Fruit fly (Drosophila melanogaster) whole organism, embryonic: Measurements from ENCODE around the gene CG11726.

Source experiments
- CG1024 ChIP-seq: fragments of 200-800 bp; sonication (Bioruptor generic); IDR thresholded peaks from 2 replicates; pipeline ENCODE4 v1.3.6; 2022; ENCODE audit warnings: missing biosample characterization, missing genetic modification characterization
- CG11456 ChIP-seq: fragments of 200-800 bp; sonication (Bioruptor generic); IDR thresholded peaks from 3 replicates; pipeline ENCODE4 v1.3.6; 2022; ENCODE audit warnings: missing biosample characterization, missing genetic modification characterization
- CG11504 ChIP-seq: fragments of 200-800 bp; sonication (Bioruptor generic); optimal IDR thresholded peaks from 3 replicates; lab custom pipeline; 2019; ENCODE audit warnings: missing biosample characterization, mild to moderate bottlenecking, missing genetic modification characterization, moderate library complexity
- CG13624 ChIP-seq: fragments of 200-800 bp; sonication (Bioruptor generic); optimal IDR thresholded peaks from 2 replicates; lab custom pipeline; 2016; ENCODE audit warnings: missing biosample characterization, missing genetic modification characterization
- CG15601 ChIP-seq: fragments of 200-800 bp; sonication (Bioruptor generic); optimal IDR thresholded peaks from 3 replicates; lab custom pipeline; 2019; ENCODE audit warnings: missing biosample characterization, mild to moderate bottlenecking, missing genetic modification characterization, moderate library complexity
- CG16813 ChIP-seq: fragments of 200-800 bp; sonication (Bioruptor generic); IDR thresholded peaks from 3 replicates; pipeline ENCODE4 v1.3.6; 2022; ENCODE audit warnings: missing biosample characterization, missing genetic modification characterization; ENCODE audit not compliant: partially characterized antibody
- CG16863 ChIP-seq: fragments of 200-800 bp; sonication (Bioruptor generic); optimal IDR thresholded peaks from 3 replicates; lab custom pipeline; 2016; ENCODE audit warnings: missing biosample characterization, missing genetic modification characterization
- CG2202 ChIP-seq: fragments of 200-800 bp; sonication (Bioruptor generic); optimal IDR thresholded peaks from 2 replicates; lab custom pipeline; 2018; ENCODE audit warnings: missing biosample characterization, mild to moderate bottlenecking, missing genetic modification characterization
- CG31224 ChIP-seq: fragments of 200-800 bp; sonication (Bioruptor generic); IDR thresholded peaks from 2 replicates; pipeline ENCODE4 v1.3.6; 2022; ENCODE audit warnings: missing biosample characterization, missing genetic modification characterization
- CG32767 ChIP-seq: fragments of 200-800 bp; sonication (Bioruptor generic); IDR thresholded peaks from 2 replicates; pipeline ENCODE4 v1.3.6; 2022; ENCODE audit warnings: missing biosample characterization, missing genetic modification characterization
- CG3281 ChIP-seq: fragments of 200-800 bp; sonication (Bioruptor generic); optimal IDR thresholded peaks from 3 replicates; lab custom pipeline; 2017; ENCODE audit warnings: missing biosample characterization, mild to moderate bottlenecking, missing genetic modification characterization
- CG4424 ChIP-seq: fragments of 200-800 bp; sonication (Bioruptor generic); optimal IDR thresholded peaks from 3 replicates; lab custom pipeline; 2016; ENCODE audit warnings: missing biosample characterization, missing genetic modification characterization
- CG6272 ChIP-seq: fragments of 200-800 bp; sonication (Bioruptor generic); IDR thresholded peaks from 2 replicates; pipeline ENCODE4 v1.3.6; 2022; ENCODE audit warnings: missing biosample characterization, missing genetic modification characterization
- CG6854 ChIP-seq: fragments of 200-800 bp; sonication (Bioruptor generic); optimal IDR thresholded peaks from 3 replicates; lab custom pipeline; 2017; ENCODE audit warnings: missing biosample characterization, mild to moderate bottlenecking, missing genetic modification characterization
- CG7745 ChIP-seq: fragments of 200-800 bp; sonication (Bioruptor generic); optimal IDR thresholded peaks from 2 replicates; lab custom pipeline; 2018; ENCODE audit warnings: missing biosample characterization, mild to moderate bottlenecking, missing genetic modification characterization, moderate library complexity
- CG7987 ChIP-seq: fragments of 200-800 bp; sonication (Bioruptor generic); optimal IDR thresholded peaks from 2 replicates; lab custom pipeline; 2018; ENCODE audit warnings: missing biosample characterization, mild to moderate bottlenecking, missing genetic modification characterization, moderate library complexity
- Dip3 ChIP-seq: fragments of 200-800 bp; sonication (Bioruptor generic); optimal IDR thresholded peaks from 3 replicates; lab custom pipeline; 2016; ENCODE audit warnings: missing biosample characterization, missing genetic modification characterization
- HLHmδ ChIP-seq: fragments of 200-800 bp; sonication (Bioruptor generic); optimal IDR thresholded peaks from 2 replicates; lab custom pipeline; 2018; ENCODE audit warnings: missing biosample characterization, mild to moderate bottlenecking, missing genetic modification characterization, moderate library complexity
- Hand ChIP-seq: fragments of 200-800 bp; sonication (Bioruptor generic); optimal IDR thresholded peaks from 2 replicates; lab custom pipeline; 2017; ENCODE audit warnings: mild to moderate bottlenecking, missing biosample characterization, missing genetic modification reagents, missing genetic modification characterization
- Hr78 ChIP-seq, 2 experiments: fragments of 200-800 bp in 1 of 2; fragments of >200 bp in 1 of 2; sonication (Bioruptor generic) in 1 of 2; optimal IDR thresholded peaks; 2 replicates each; lab custom pipeline; 2017 to 2019; ENCODE audit warnings: missing biosample characterization in 2 of 2, missing genetic modification characterization in 2 of 2, mild to moderate bottlenecking in 1 of 2, moderate library complexity in 1 of 2
- Lpt ChIP-seq: fragments of >200 bp; optimal IDR thresholded peaks from 2 replicates; lab custom pipeline; 2018; ENCODE audit warnings: missing biosample characterization, missing genetic modification characterization
- Rx ChIP-seq: fragments of 200-800 bp; sonication (Bioruptor generic); IDR thresholded peaks from 2 replicates; pipeline ENCODE4 v1.3.6; 2022; ENCODE audit warnings: missing biosample characterization, missing genetic modification characterization
- Six4 ChIP-seq: fragments of 200-800 bp; sonication (Bioruptor generic); optimal IDR thresholded peaks from 2 replicates; lab custom pipeline; 2016; ENCODE audit warnings: missing biosample characterization, missing genetic modification characterization
- Ssrp ChIP-seq: fragments of 200-800 bp; sonication (Bioruptor generic); optimal IDR thresholded peaks from 2 replicates; lab custom pipeline; 2018; ENCODE audit warnings: missing biosample characterization, mild to moderate bottlenecking, missing genetic modification characterization, moderate library complexity
- Stat92E ChIP-seq, 3 experiments: fragments of >200 bp in 2 of 3; fragments of 200-800 bp in 1 of 3; sonication (Bioruptor generic) in 1 of 3; optimal IDR thresholded peaks; 2 replicates each; lab custom pipeline; 2017 to 2019; ENCODE audit warnings: missing biosample characterization in 3 of 3, missing genetic modification characterization in 3 of 3, mild to moderate bottlenecking in 1 of 3, moderate library complexity in 1 of 3
- Trl ChIP-seq, 3 experiments: fragments of >200 bp in 2 of 3; fragments of 200-800 bp in 1 of 3; sonication (Bioruptor generic) in 1 of 3; optimal IDR thresholded peaks; 2 replicates in 1 of 3; 3 replicates in 2 of 3; lab custom pipeline; 2016 to 2017; ENCODE audit warnings: missing biosample characterization in 1 of 3, missing genetic modification characterization in 1 of 3
- bbx ChIP-seq: fragments of 200-800 bp; sonication (Bioruptor generic); IDR thresholded peaks from 2 replicates; pipeline ENCODE4 v1.3.6; 2022; ENCODE audit warnings: missing biosample characterization, missing genetic modification characterization; ENCODE audit not compliant: partially characterized antibody
- bsh ChIP-seq, 2 experiments: fragments of 200-800 bp; sonication (Bioruptor generic); optimal IDR thresholded peaks; 2 replicates each; lab custom pipeline; 2017 to 2018; ENCODE audit warnings: mild to moderate bottlenecking in 2 of 2, missing biosample characterization in 2 of 2, missing genetic modification characterization in 2 of 2, moderate library complexity in 1 of 2
- dan ChIP-seq: fragments of 200-800 bp; sonication (Bioruptor generic); IDR thresholded peaks from 2 replicates; pipeline ENCODE4 v1.3.6; 2022; ENCODE audit warnings: missing biosample characterization, missing genetic modification characterization
- dmrt99B ChIP-seq: fragments of 200-800 bp; sonication (Bioruptor generic); optimal IDR thresholded peaks from 2 replicates; lab custom pipeline; 2018; ENCODE audit warnings: missing biosample characterization, mild to moderate bottlenecking, missing genetic modification characterization, moderate library complexity
- emc ChIP-seq: fragments of 200-800 bp; sonication (Bioruptor generic); optimal IDR thresholded peaks from 2 replicates; lab custom pipeline; 2016; ENCODE audit warnings: missing biosample characterization, missing genetic modification characterization
- ems ChIP-seq: fragments of 200-800 bp; sonication (Bioruptor generic); optimal IDR thresholded peaks from 3 replicates; lab custom pipeline; 2016; ENCODE audit warnings: missing biosample characterization, missing genetic modification characterization
- gcm ChIP-seq: fragments of 200-800 bp; sonication (Bioruptor generic); optimal IDR thresholded peaks from 2 replicates; lab custom pipeline; 2019; ENCODE audit warnings: missing biosample characterization, mild to moderate bottlenecking, missing genetic modification characterization, moderate library complexity
- grau ChIP-seq: fragments of 200-800 bp; optimal IDR thresholded peaks from 3 replicates; lab custom pipeline; 2019; ENCODE audit warnings: missing biosample characterization, mild to moderate bottlenecking, missing genetic modification characterization, moderate library complexity
- inv ChIP-seq: fragments of 200-800 bp; sonication (Bioruptor generic); IDR thresholded peaks from 2 replicates; pipeline ENCODE4 v1.3.6; 2022; ENCODE audit warnings: missing biosample characterization, missing genetic modification characterization; ENCODE audit not compliant: partially characterized antibody
- jumu ChIP-seq: fragments of 200-800 bp; sonication (Bioruptor generic); optimal IDR thresholded peaks from 3 replicates; lab custom pipeline; 2016; ENCODE audit warnings: missing biosample characterization, missing genetic modification characterization
- kay ChIP-seq: fragments of 200-800 bp; sonication (Bioruptor generic); optimal IDR thresholded peaks from 2 replicates; lab custom pipeline; 2016; ENCODE audit warnings: missing biosample characterization, missing genetic modification characterization
- klu ChIP-seq: fragments of 200-800 bp; sonication (Bioruptor generic); IDR thresholded peaks from 2 replicates; pipeline ENCODE4 v1.3.6; 2022; ENCODE audit warnings: missing biosample characterization, missing genetic modification characterization
- onecut ChIP-seq: fragments of 200-800 bp; sonication (Bioruptor generic); IDR thresholded peaks from 2 replicates; pipeline ENCODE4 v1.3.6; 2022; ENCODE audit warnings: missing biosample characterization, missing genetic modification characterization
- ranshi ChIP-seq: fragments of 200-800 bp; sonication (Bioruptor generic); IDR thresholded peaks from 2 replicates; pipeline ENCODE4 v1.3.6; 2022; ENCODE audit warnings: missing biosample characterization, missing genetic modification characterization
- row ChIP-seq: fragments of 200-800 bp; sonication (Bioruptor generic); IDR thresholded peaks from 3 replicates; pipeline ENCODE4 v1.3.6; 2022; ENCODE audit warnings: missing biosample characterization, missing genetic modification characterization
- run ChIP-seq: fragments of 200-800 bp; sonication (Bioruptor generic); optimal IDR thresholded peaks from 3 replicates; lab custom pipeline; 2018; ENCODE audit warnings: missing biosample characterization, mild to moderate bottlenecking, missing genetic modification characterization
- sens ChIP-seq: fragments of 200-800 bp; sonication (Bioruptor generic); peaks from one replicate; lab custom pipeline; 2016; ENCODE audit warnings: missing biosample characterization, missing genetic modification characterization
- slou ChIP-seq: fragments of 200-800 bp; sonication (Bioruptor generic); optimal IDR thresholded peaks from 3 replicates; lab custom pipeline; 2016; ENCODE audit warnings: missing biosample characterization, missing genetic modification characterization
- slp2 ChIP-seq: fragments of 200-800 bp; sonication (Bioruptor generic); optimal IDR thresholded peaks from 2 replicates; lab custom pipeline; 2016; ENCODE audit warnings: missing biosample characterization, missing genetic modification characterization
- so ChIP-seq: fragments of 200-800 bp; sonication (Bioruptor generic); IDR thresholded peaks from 3 replicates; pipeline ENCODE4 v1.3.6; 2022; ENCODE audit warnings: missing biosample characterization, missing genetic modification characterization
- tap ChIP-seq: fragments of 200-800 bp; optimal IDR thresholded peaks from 3 replicates; lab custom pipeline; 2019; ENCODE audit warnings: missing biosample characterization, mild to moderate bottlenecking, missing genetic modification characterization, moderate library complexity
- trem ChIP-seq: fragments of 200-800 bp; optimal IDR thresholded peaks from 3 replicates; lab custom pipeline; 2019; ENCODE audit warnings: missing biosample characterization, mild to moderate bottlenecking, missing genetic modification characterization, moderate library complexity
- vfl ChIP-seq: fragments of 200-800 bp; sonication (Bioruptor generic); optimal IDR thresholded peaks from 2 replicates; lab custom pipeline; 2016; ENCODE audit warnings: missing biosample characterization, missing genetic modification characterization
- vvl ChIP-seq: fragments of 200-800 bp; sonication (Bioruptor generic); IDR thresholded peaks from 2 replicates; pipeline ENCODE4 v1.3.6; 2022; ENCODE audit warnings: missing biosample characterization, missing genetic modification characterization

The CG11726 gene

dm6 chr3L:11358733-11359132 is 35.8 kb upstream of the CG11726 start (continued):
- TF ChIP-seq bsh (GFP tag; optimal IDR thresholded peaks at IDR 0.05; lab: Kevin White, UChicago) (peak in 1 of 2 experiments; percentile 14), tap (no peak), klu (GFP tag; lab: Robert Waterston, UW) (no peak), CG1024 (GFP tag; lab: Robert Waterston, UW) (no peak), inv (GFP tag; lab: Robert Waterston, UW) (no peak), CG13624 (no peak), Hr78 (GFP tag; optimal IDR thresholded peaks at IDR 0.05; lab: Kevin White, UChicago) (no peak), Six4 (GFP tag; lab: Kevin White, UChicago) (no peak), onecut (GFP tag; lab: Robert Waterston, UW) (no peak), gcm (GFP tag; lab: Kevin White, UChicago) (no peak), CG16813 (GFP tag; lab: Robert Waterston, UW) (no peak), kay (no peak), Rx (GFP tag; lab: Robert Waterston, UW) (no peak), CG6272 (0 out of 2 replicates have a peak, but pooled peaks have one; percentile 8), CG32767 (GFP tag; lab: Robert Waterston, UW) (0 out of 2 replicates have a peak, but pooled peaks have one; percentile 37), CG15601 (no peak), ems (no peak), jumu (peak; percentile 2), CG6854 (GFP tag; lab: Kevin White, UChicago) (no peak), bbx (no peak; the same call in 1 of the 2 replicates), CG4424 (GFP tag; lab: Kevin White, UChicago) (no peak), ranshi (GFP tag; lab: Robert Waterston, UW) (0 out of 2 replicates have a peak, but pooled peaks have one; percentile 19), so (GFP tag; lab: Robert Waterston, UW) (0 out of 3 replicates have a peak, but pooled peaks have one; percentile 33), slou (GFP tag; lab: Kevin White, UChicago) (no peak), CG11504 (tag; lab: Kevin White, UChicago) (peak; percentile 38), Hand (no peak), row (no peak), grau (tag; lab: Kevin White, UChicago) (no peak), emc (GFP tag; lab: Kevin White, UChicago) (no peak), CG11456 (GFP tag; lab: Robert Waterston, UW) (peak; percentile 67; the same call in 1 of the 3 replicates), run (no peak), CG7745 (tag; lab: Kevin White, UChicago) (no peak), vvl (GFP tag; lab: Robert Waterston, UW) (0 out of 2 replicates have a peak, but pooled peaks have one; percentile 19), CG16863 (GFP tag; lab: Kevin White, UChicago) (no peak), CG7987 (GFP tag; lab: Kevin White, UChicago) (peak; percentile 47), dmrt99B (no peak), Ssrp (tag; lab: Kevin White, UChicago) (no peak), vfl (no peak), CG2202 (no peak), trem (tag; lab: Kevin White, UChicago) (no peak), sens (GFP tag; lab: Kevin White, UChicago) (peak; percentile 26), dan (no peak), Dip3 (GFP tag; lab: Kevin White, UChicago) (no peak), slp2 (GFP tag; lab: Kevin White, UChicago) (no peak), Stat92E (GFP tag; optimal IDR thresholded peaks at IDR 0.05; lab: Kevin White, UChicago) (no peak), HLHmδ (GFP tag; lab: Kevin White, UChicago) (no peak), Lpt (GFP tag; lab: Kevin White, UChicago) (no peak), CG3281 (GFP tag; lab: Kevin White, UChicago) (no peak), Trl (optimal IDR thresholded peaks at IDR 0.05; lab: Kevin White, UChicago) (no peak), Trl (GFP tag; optimal IDR thresholded peaks at IDR 0.05; lab: Kevin White, UChicago) (peak; percentile 8), CG31224 (no peak)
